Fruit fly (Drosophila melanogaster) whole organism, embryonic: Measurements from ENCODE around the gene CG14439.

Source experiments
- Ada2b ChIP-seq: fragments of 200-800 bp; sonication (Bioruptor generic); IDR thresholded peaks from 2 replicates; pipeline ENCODE4 v1.3.6; 2022; ENCODE audit warnings: missing biosample characterization, missing genetic modification characterization
- Atf6 ChIP-seq: fragments of 200-800 bp; sonication (Bioruptor generic); IDR thresholded peaks from 2 replicates; pipeline ENCODE4 v1.3.6; 2022; ENCODE audit warnings: missing biosample characterization, missing genetic modification characterization
- BtbVII ChIP-seq: fragments of 200-800 bp; sonication (Bioruptor generic); optimal IDR thresholded peaks from 3 replicates; lab custom pipeline; 2017; ENCODE audit warnings: missing biosample characterization, mild to moderate bottlenecking, missing genetic modification characterization
- Bteb2 ChIP-seq: fragments of 200-800 bp; sonication (Bioruptor generic); optimal IDR thresholded peaks from 2 replicates; lab custom pipeline; 2016; ENCODE audit warnings: missing biosample characterization, missing genetic modification characterization
- CG10209 ChIP-seq: fragments of 200-800 bp; sonication (Bioruptor generic); optimal IDR thresholded peaks from 3 replicates; lab custom pipeline; 2017; ENCODE audit warnings: missing biosample characterization, mild to moderate bottlenecking, missing genetic modification characterization, missing genetic modification reagents
- CG10959 ChIP-seq: fragments of 200-800 bp; sonication (Bioruptor generic); IDR thresholded peaks from 2 replicates; pipeline ENCODE4 v1.3.6; 2022; ENCODE audit warnings: missing biosample characterization, missing genetic modification characterization
- CG11723 ChIP-seq: fragments of 200-800 bp; sonication (Bioruptor generic); optimal IDR thresholded peaks from 2 replicates; lab custom pipeline; 2017; ENCODE audit warnings: missing biosample characterization, mild to moderate bottlenecking, missing genetic modification characterization
- CG15696 ChIP-seq: fragments of 200-800 bp; sonication (Bioruptor generic); optimal IDR thresholded peaks from 2 replicates; lab custom pipeline; 2019; ENCODE audit warnings: missing biosample characterization, mild to moderate bottlenecking, missing genetic modification characterization, moderate library complexity
- CG1832 ChIP-seq: fragments of 200-800 bp; sonication (Bioruptor generic); optimal IDR thresholded peaks from 2 replicates; lab custom pipeline; 2017; ENCODE audit warnings: missing biosample characterization, mild to moderate bottlenecking, missing genetic modification characterization, inconsistent platforms
- CG31441 ChIP-seq: fragments of 200-800 bp; sonication (Bioruptor generic); IDR thresholded peaks from 2 replicates; pipeline ENCODE4 v1.3.6; 2022; ENCODE audit warnings: missing biosample characterization, missing genetic modification characterization
- CG34224 ChIP-seq: fragments of 200-800 bp; sonication (Bioruptor generic); IDR thresholded peaks from 3 replicates; pipeline ENCODE4 v1.3.6; 2022; ENCODE audit warnings: missing biosample characterization, missing genetic modification characterization; ENCODE audit not compliant: partially characterized antibody
- CG6254 ChIP-seq: fragments of 200-800 bp; sonication (Bioruptor generic); optimal IDR thresholded peaks from 3 replicates; lab custom pipeline; 2017; ENCODE audit warnings: mild to moderate bottlenecking, missing biosample characterization, missing genetic modification reagents, missing genetic modification characterization
- CG7372 ChIP-seq: fragments of 200-800 bp; sonication (Bioruptor generic); IDR thresholded peaks from 2 replicates; pipeline ENCODE4 v1.3.6; 2022; ENCODE audit warnings: missing biosample characterization, missing genetic modification characterization
- CG7928 ChIP-seq: fragments of 200-800 bp; sonication (Bioruptor generic); optimal IDR thresholded peaks from 2 replicates; lab custom pipeline; 2017; ENCODE audit warnings: missing biosample characterization, mild to moderate bottlenecking, missing genetic modification characterization
- CG9797 ChIP-seq: fragments of 200-800 bp; sonication (Bioruptor generic); optimal IDR thresholded peaks from 3 replicates; lab custom pipeline; 2018; ENCODE audit warnings: missing biosample characterization, mild to moderate bottlenecking, missing genetic modification characterization
- Camta ChIP-seq: fragments of 200-800 bp; sonication (Bioruptor generic); optimal IDR thresholded peaks from 2 replicates; lab custom pipeline; 2016; ENCODE audit warnings: missing biosample characterization, missing genetic modification characterization
- CoRest ChIP-seq: fragments of 200-800 bp; sonication (Bioruptor generic); optimal IDR thresholded peaks from 3 replicates; lab custom pipeline; 2018; ENCODE audit warnings: missing biosample characterization, mild to moderate bottlenecking, missing genetic modification characterization, moderate library complexity
- Dfd ChIP-seq, 2 experiments: fragments of >200 bp; optimal IDR thresholded peaks; 2 replicates each; lab custom pipeline; 2017; ENCODE audit warnings: missing biosample characterization in 2 of 2, missing genetic modification characterization in 2 of 2
- Eip74EF ChIP-seq, 2 experiments: fragments of 200-800 bp in 1 of 2; fragments of >200 bp in 1 of 2; sonication (Bioruptor generic) in 1 of 2; optimal IDR thresholded peaks; 2 replicates each; lab custom pipeline; 2017 to 2019; ENCODE audit warnings: missing biosample characterization in 2 of 2, missing genetic modification characterization in 2 of 2, mild to moderate bottlenecking in 1 of 2, moderate library complexity in 1 of 2
- Elba2 ChIP-seq: fragments of 200-800 bp; sonication (Bioruptor generic); optimal IDR thresholded peaks from 3 replicates; lab custom pipeline; 2016; ENCODE audit warnings: missing biosample characterization, missing genetic modification characterization
- Hr3 ChIP-seq: fragments of 200-800 bp; sonication (Bioruptor generic); optimal IDR thresholded peaks from 3 replicates; lab custom pipeline; 2016; ENCODE audit warnings: missing biosample characterization, missing genetic modification characterization
- Med ChIP-seq: fragments of 200-800 bp; sonication (Bioruptor generic); peaks from one replicate; lab custom pipeline; 2016; ENCODE audit warnings: missing biosample characterization, missing genetic modification characterization, mild to moderate bottlenecking, inconsistent platforms, moderate library complexity
- Meics ChIP-seq: fragments of 200-800 bp; sonication (Bioruptor generic); optimal IDR thresholded peaks from 2 replicates; lab custom pipeline; 2017; ENCODE audit warnings: missing biosample characterization, mild to moderate bottlenecking, missing genetic modification characterization
- Neu2 ChIP-seq: fragments of 200-800 bp; sonication (Bioruptor generic); optimal IDR thresholded peaks from 3 replicates; lab custom pipeline; 2016; ENCODE audit warnings: missing biosample characterization, missing genetic modification characterization, borderline replicate concordance
- Sox100B ChIP-seq: fragments of 200-800 bp; sonication (Bioruptor generic); optimal IDR thresholded peaks from 3 replicates; lab custom pipeline; 2018; ENCODE audit warnings: missing biosample characterization, mild to moderate bottlenecking, missing genetic modification characterization
- abd-A ChIP-seq: fragments of 200-800 bp; sonication (Bioruptor generic); optimal IDR thresholded peaks from 3 replicates; lab custom pipeline; 2019; ENCODE audit warnings: missing biosample characterization, mild to moderate bottlenecking, missing genetic modification characterization, moderate library complexity
- ase ChIP-seq: fragments of 200-800 bp; sonication (Bioruptor generic); IDR thresholded peaks from 3 replicates; pipeline ENCODE4 v1.3.6; 2022; ENCODE audit warnings: missing biosample characterization, missing genetic modification characterization
- bbx ChIP-seq: fragments of 200-800 bp; sonication (Bioruptor generic); IDR thresholded peaks from 2 replicates; pipeline ENCODE4 v1.3.6; 2022; ENCODE audit warnings: missing biosample characterization, missing genetic modification characterization; ENCODE audit not compliant: partially characterized antibody
- bowl ChIP-seq: fragments of 200-800 bp; sonication (Bioruptor generic); IDR thresholded peaks from 2 replicates; pipeline ENCODE4 v1.3.6; 2022; ENCODE audit warnings: missing biosample characterization, missing genetic modification characterization
- dimm ChIP-seq: fragments of 200-800 bp; sonication (Bioruptor generic); IDR thresholded peaks from 2 replicates; pipeline ENCODE4 v1.3.6; 2022; ENCODE audit warnings: missing biosample characterization, missing genetic modification characterization
- emc ChIP-seq: fragments of 200-800 bp; sonication (Bioruptor generic); optimal IDR thresholded peaks from 2 replicates; lab custom pipeline; 2016; ENCODE audit warnings: missing biosample characterization, missing genetic modification characterization
- ems ChIP-seq: fragments of 200-800 bp; sonication (Bioruptor generic); optimal IDR thresholded peaks from 3 replicates; lab custom pipeline; 2016; ENCODE audit warnings: missing biosample characterization, missing genetic modification characterization
- jumu ChIP-seq: fragments of 200-800 bp; sonication (Bioruptor generic); optimal IDR thresholded peaks from 3 replicates; lab custom pipeline; 2016; ENCODE audit warnings: missing biosample characterization, missing genetic modification characterization
- kah ChIP-seq: fragments of 200-800 bp; sonication (Bioruptor generic); optimal IDR thresholded peaks from 2 replicates; lab custom pipeline; 2018; ENCODE audit warnings: missing biosample characterization, mild to moderate bottlenecking, missing genetic modification characterization
- luna ChIP-seq: fragments of 200-800 bp; sonication (Bioruptor generic); optimal IDR thresholded peaks from 2 replicates; lab custom pipeline; 2016; ENCODE audit warnings: missing biosample characterization, missing genetic modification characterization
- nau ChIP-seq: fragments of 200-800 bp; sonication (Bioruptor generic); optimal IDR thresholded peaks from 3 replicates; lab custom pipeline; 2017; ENCODE audit warnings: missing biosample characterization, mild to moderate bottlenecking, missing genetic modification characterization, missing genetic modification reagents
- nom ChIP-seq: fragments of 200-800 bp; sonication (Bioruptor generic); optimal IDR thresholded peaks from 2 replicates; lab custom pipeline; 2017; ENCODE audit warnings: missing biosample characterization, missing genetic modification characterization, mild to moderate bottlenecking, moderate library complexity, missing genetic modification reagents
- org-1 ChIP-seq: fragments of 200-800 bp; sonication (Bioruptor generic); optimal IDR thresholded peaks from 2 replicates; lab custom pipeline; 2017; ENCODE audit warnings: missing biosample characterization, missing genetic modification characterization
- pb ChIP-seq: fragments of 200-800 bp; sonication (Bioruptor generic); optimal IDR thresholded peaks from 3 replicates; lab custom pipeline; 2016; ENCODE audit warnings: missing biosample characterization, missing genetic modification characterization
- psq ChIP-seq: fragments of 200-800 bp; sonication (Bioruptor generic); optimal IDR thresholded peaks from 2 replicates; lab custom pipeline; 2017; ENCODE audit warnings: missing biosample characterization, missing genetic modification characterization
- salm ChIP-seq: fragments of 200-800 bp; sonication (Bioruptor generic); optimal IDR thresholded peaks from 2 replicates; lab custom pipeline; 2018; ENCODE audit warnings: missing biosample characterization, mild to moderate bottlenecking, missing genetic modification characterization
- sens ChIP-seq: fragments of 200-800 bp; sonication (Bioruptor generic); peaks from one replicate; lab custom pipeline; 2016; ENCODE audit warnings: missing biosample characterization, missing genetic modification characterization
- sima ChIP-seq: fragments of 200-800 bp; sonication (Bioruptor generic); optimal IDR thresholded peaks from 2 replicates; lab custom pipeline; 2016; ENCODE audit warnings: missing biosample characterization, missing genetic modification characterization
- tin ChIP-seq: fragments of 200-800 bp; sonication (Bioruptor generic); optimal IDR thresholded peaks from 3 replicates; lab custom pipeline; 2016; ENCODE audit warnings: missing biosample characterization, missing genetic modification characterization
- tll ChIP-seq, 2 experiments: fragments of 200-800 bp in 1 of 2; fragments of >200 bp in 1 of 2; sonication (Bioruptor generic) in 1 of 2; optimal IDR thresholded peaks; 2 replicates each; lab custom pipeline; 2017 to 2019; ENCODE audit warnings: missing biosample characterization in 2 of 2, missing genetic modification characterization in 2 of 2, mild to moderate bottlenecking in 1 of 2, moderate library complexity in 1 of 2
- ttk ChIP-seq: fragments of 200-800 bp; sonication (Bioruptor generic); IDR thresholded peaks from 2 replicates; pipeline ENCODE4 v2.1.2; 2022; ENCODE audit warnings: missing biosample characterization, missing genetic modification characterization
- unc-4 ChIP-seq: fragments of 200-800 bp; sonication (Bioruptor generic); IDR thresholded peaks from 2 replicates; pipeline ENCODE4 v1.3.6; 2022; ENCODE audit warnings: missing biosample characterization, missing genetic modification characterization; ENCODE audit not compliant: partially characterized antibody
- vvl ChIP-seq: fragments of 200-800 bp; sonication (Bioruptor generic); IDR thresholded peaks from 2 replicates; pipeline ENCODE4 v1.3.6; 2022; ENCODE audit warnings: missing biosample characterization, missing genetic modification characterization
- z ChIP-seq: fragments of 200-800 bp; sonication (Bioruptor generic); IDR thresholded peaks from 3 replicates; pipeline ENCODE4 v1.3.6; 2022; ENCODE audit warnings: missing biosample characterization, missing genetic modification characterization
- zen ChIP-seq: fragments of 200-800 bp; sonication (Bioruptor generic); optimal IDR thresholded peaks from 3 replicates; lab custom pipeline; 2018; ENCODE audit warnings: missing biosample characterization, mild to moderate bottlenecking, missing genetic modification characterization, moderate library complexity
- zfh1 ChIP-seq: fragments of 200-800 bp; sonication (Bioruptor generic); IDR thresholded peaks from 3 replicates; pipeline ENCODE4 v1.3.6; 2022; ENCODE audit warnings: missing biosample characterization, missing genetic modification characterization

Gene CG14439

DNA sequence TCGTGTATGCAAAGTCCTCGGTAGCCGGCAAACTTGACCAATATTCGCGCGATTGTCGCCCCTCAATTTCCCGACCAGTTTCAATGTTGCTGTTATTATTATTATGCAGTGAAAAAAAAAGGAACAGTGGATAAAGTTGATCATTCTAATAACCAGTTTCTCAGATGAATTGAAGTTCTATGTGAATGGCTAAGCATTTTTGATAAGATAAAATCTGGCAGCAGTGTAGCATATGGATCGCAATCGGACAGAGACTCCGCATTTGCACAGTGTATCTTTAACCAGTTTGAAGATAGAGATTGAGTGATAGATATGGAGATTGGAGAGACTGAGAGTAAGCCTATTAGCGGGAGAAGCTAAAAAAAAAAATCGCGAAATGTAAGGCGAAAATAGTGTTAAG, 46.0 kb downstream of the CG14439 start (continued):
- TF ChIP-seq CG11723 (GFP tag; lab: Kevin White, UChicago) = peak; percentile 6
- peak; percentile 81 for TF ChIP-seq vvl (GFP tag; lab: Robert Waterston, UW)
- TF ChIP-seq luna (GFP tag; lab: Kevin White, UChicago) = peak; percentile 7
- TF ChIP-seq CG10959 (GFP tag; lab: Robert Waterston, UW) = no peak
- TF ChIP-seq Neu2 (GFP tag; lab: Kevin White, UChicago) = no peak
- no peak for TF ChIP-seq abd-A (tag; lab: Kevin White, UChicago)
- no peak for TF ChIP-seq unc-4 (GFP tag; lab: Robert Waterston, UW)
- no peak for TF ChIP-seq CG6254 (GFP tag; lab: Kevin White, UChicago)
- peak; percentile 23 for TF ChIP-seq Sox100B (GFP tag; lab: Kevin White, UChicago)
- no peak for TF ChIP-seq CG15696 (tag; lab: Kevin White, UChicago)
- TF ChIP-seq ems (GFP tag; lab: Kevin White, UChicago) = peak; percentile 58
- TF ChIP-seq Eip74EF (GFP tag; optimal IDR thresholded peaks at IDR 0.05; lab: Kevin White, UChicago) = peak in 1 of 2 experiments; percentile 37
- TF ChIP-seq sens (GFP tag; lab: Kevin White, UChicago) = peak; percentile 86
- peak; percentile 0 for TF ChIP-seq psq
- TF ChIP-seq nau (GFP tag; lab: Kevin White, UChicago) = no peak
- TF ChIP-seq tll (GFP tag; optimal IDR thresholded peaks at IDR 0.05; lab: Kevin White, UChicago) = no peak
- peak; percentile 75 for TF ChIP-seq Meics
- TF ChIP-seq Hr3 (GFP tag; lab: Kevin White, UChicago) = peak; percentile 49
- TF ChIP-seq Dfd (GFP tag; optimal IDR thresholded peaks at IDR 0.05; lab: Kevin White, UChicago) = no peak
- no peak for TF ChIP-seq CG1832 (GFP tag; lab: Kevin White, UChicago)
- no peak for TF ChIP-seq Elba2 (GFP tag; lab: Kevin White, UChicago)
- TF ChIP-seq Med (GFP tag; lab: Kevin White, UChicago) = peak; percentile 94
- peak; percentile 41 for TF ChIP-seq emc (GFP tag; lab: Kevin White, UChicago)
- TF ChIP-seq CG7372 (GFP tag; lab: Robert Waterston, UW) = peak; percentile 77
- peak; percentile 79 for TF ChIP-seq Ada2b (GFP tag; lab: Robert Waterston, UW)
- peak; percentile 70 for TF ChIP-seq Atf6
- TF ChIP-seq zen (tag; lab: Kevin White, UChicago) = no peak
- no peak for TF ChIP-seq CG7928 (GFP tag; lab: Kevin White, UChicago)
- TF ChIP-seq Bteb2 = peak; percentile 64
- peak; percentile 73 for TF ChIP-seq CoRest (tag; lab: Kevin White, UChicago)
- peak; percentile 54 for TF ChIP-seq BtbVII (GFP tag; lab: Kevin White, UChicago)
- 0 out of 2 replicates have a peak, but pooled peaks have one; percentile 30 for TF ChIP-seq bowl (GFP tag; lab: Robert Waterston, UW)
- TF ChIP-seq sima (GFP tag; lab: Kevin White, UChicago) = peak; percentile 37
- TF ChIP-seq CG9797 (GFP tag; lab: Kevin White, UChicago) = no peak
- peak; percentile 78 for TF ChIP-seq zfh1 (GFP tag; lab: Robert Waterston, UW)
- no peak for TF ChIP-seq nom
- TF ChIP-seq CG34224 (GFP tag; lab: Robert Waterston, UW) = no peak
- peak; percentile 52 for TF ChIP-seq jumu (GFP tag; lab: Kevin White, UChicago)
- TF ChIP-seq Camta (GFP tag; lab: Kevin White, UChicago) = peak; percentile 51
- peak; percentile 65; the same call in 2 of the 3 replicates for TF ChIP-seq ase (GFP tag; lab: Robert Waterston, UW)
- TF ChIP-seq org-1 = peak; percentile 52
- TF ChIP-seq ttk (GFP tag; lab: Robert Waterston, UW) = peak; percentile 76
- peak; percentile 73 for TF ChIP-seq tin (GFP tag; lab: Kevin White, UChicago)
- peak; percentile 57; the same call in 1 of the 2 replicates for TF ChIP-seq dimm
- TF ChIP-seq pb (GFP tag; lab: Kevin White, UChicago) = peak; percentile 71
- TF ChIP-seq z (GFP tag; lab: Robert Waterston, UW) = no peak
- peak; percentile 59 for TF ChIP-seq CG10209
- peak; percentile 69 for TF ChIP-seq CG31441
- TF ChIP-seq salm (tag; lab: Kevin White, UChicago) = peak; percentile 42
- TF ChIP-seq bbx (GFP tag; lab: Robert Waterston, UW) = no peak
- TF ChIP-seq kah (GFP tag; lab: Kevin White, UChicago) = peak; percentile 49
